In the genomic region with DNA sequence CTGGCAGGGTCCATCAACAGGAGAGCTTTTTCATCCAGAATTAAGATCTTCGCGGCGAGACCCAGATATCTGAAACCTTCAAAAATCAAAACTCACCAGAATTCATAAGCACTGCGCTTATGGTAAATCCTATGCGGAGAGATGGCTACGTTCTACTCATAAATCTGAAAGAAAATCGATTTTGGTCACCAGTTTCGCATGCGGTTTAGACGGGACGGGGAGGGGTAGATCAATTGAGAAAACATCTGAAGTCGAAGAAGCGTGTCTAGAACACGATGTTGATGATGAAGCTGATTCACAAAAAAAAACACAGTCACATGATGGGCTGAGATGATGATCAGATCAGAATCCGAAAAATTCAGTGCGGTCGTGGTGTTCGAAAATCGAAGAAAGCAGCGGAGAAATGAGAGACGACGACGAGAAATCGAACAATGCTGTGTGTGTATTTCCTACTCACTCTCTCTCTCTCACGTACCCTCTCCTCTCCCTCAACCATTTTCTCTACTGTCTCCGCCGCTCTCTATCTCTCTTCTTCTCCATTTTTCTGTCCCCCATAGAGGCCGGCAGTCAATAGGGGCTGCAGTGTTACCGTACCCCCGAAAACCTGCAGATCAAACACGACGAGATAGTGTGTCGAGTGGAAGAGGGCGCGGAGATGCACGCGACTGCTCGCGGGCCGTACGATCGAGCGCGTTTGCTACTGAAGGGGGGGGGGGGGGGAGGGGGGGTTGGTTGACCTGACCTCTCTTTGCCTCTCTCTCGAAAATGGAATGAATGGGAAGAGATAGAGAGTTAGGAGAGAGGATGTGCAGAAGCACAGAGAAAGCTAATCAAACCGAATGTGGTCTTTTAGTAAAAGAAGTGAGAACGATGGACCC, we compare ENCODE assay signal across 4 worm cellular contexts.
A peak's percentile ranks its signal among the peaks of the same experiment; 100 is the strongest.
TF ChIP-seq lines count a peak whose summit lies in the region.

A gene (minus strand): TSS at position 171 of the 878 bp plus-strand sequence.

TF ChIP-seq in whole organism, L2 larva, 48 proteins besides CTCF, POLR2A, EP300 and RAD21 (continued from another document):
- peak; percentile 67 for TF ChIP-seq snpc-4 (tag; optimal IDR thresholded peaks at IDR 0.05; lab: Kevin White, UChicago)
- peak; percentile 66 for TF ChIP-seq blmp-1 (tag; optimal IDR thresholded peaks at IDR 0.05; lab: Kevin White, UChicago; ENCODE audit: insufficient read depth)
- no peak for TF ChIP-seq ama-1 (optimal IDR thresholded peaks at IDR 0.05; lab: Kevin White, UChicago)
- no peak for TF ChIP-seq alr-1 (tag; optimal IDR thresholded peaks at IDR 0.05; lab: Kevin White, UChicago)
- TF ChIP-seq lsy-2 (tag; optimal IDR thresholded peaks at IDR 0.05; lab: Kevin White, UChicago) = peak; percentile 98 to 99
- peak; percentile 94 for TF ChIP-seq unc-55 (GFP tag; optimal IDR thresholded peaks at IDR 0.05; lab: Kevin White, UChicago)
- peak; percentile 85 for TF ChIP-seq nhr-6 (tag; optimal IDR thresholded peaks at IDR 0.05; lab: Kevin White, UChicago)
- no peak for TF ChIP-seq unc-39 (tag; optimal IDR thresholded peaks at IDR 0.05; lab: Kevin White, UChicago)
- TF ChIP-seq ZK546.5 (tag; optimal IDR thresholded peaks at IDR 0.05; lab: Kevin White, UChicago) = peak; percentile 97
- TF ChIP-seq egl-27 (tag; optimal IDR thresholded peaks at IDR 0.05; lab: Kevin White, UChicago) = peak; percentile 89
- no peak for TF ChIP-seq lin-39 (tag; optimal IDR thresholded peaks at IDR 0.05; lab: Kevin White, UChicago)
- no peak for TF ChIP-seq ztf-1 (GFP tag; conservative IDR thresholded peaks at IDR 0.05; lab: Robert Waterston, UW)
- no peak for TF ChIP-seq elt-3 (tag; optimal IDR thresholded peaks at IDR 0.05; lab: Kevin White, UChicago)
- TF ChIP-seq ceh-16 (tag; optimal IDR thresholded peaks at IDR 0.05; lab: Kevin White, UChicago) = peak; percentile 72
- no peak for TF ChIP-seq nhr-10 (tag; optimal IDR thresholded peaks at IDR 0.05; lab: Kevin White, UChicago)
- no peak for TF ChIP-seq dmd-4 (tag; optimal IDR thresholded peaks at IDR 0.05; lab: Kevin White, UChicago)
- peak; percentile 97 for TF ChIP-seq F13H6.1 (tag; optimal IDR thresholded peaks at IDR 0.05; lab: Kevin White, UChicago)
- peak; percentile 91 for TF ChIP-seq sem-4 (tag; optimal IDR thresholded peaks at IDR 0.05; lab: Kevin White, UChicago)
- TF ChIP-seq lin-11 (tag; optimal IDR thresholded peaks at IDR 0.05; lab: Kevin White, UChicago) = peak; percentile 85
- TF ChIP-seq sma-3 (GFP tag; optimal IDR thresholded peaks at IDR 0.05; lab: Kevin White, UChicago) = peak; percentile 92
- peak; percentile 84 for TF ChIP-seq sma-9 (GFP tag; optimal IDR thresholded peaks at IDR 0.05; lab: Kevin White, UChicago)
- TF ChIP-seq sma-9 (tag; optimal IDR thresholded peaks at IDR 0.05; lab: Kevin White, UChicago) = no peak
- TF ChIP-seq mdl-1 (tag; optimal IDR thresholded peaks at IDR 0.05; lab: Kevin White, UChicago) = peak; percentile 52 to 96
- TF ChIP-seq nhr-77 (tag; optimal IDR thresholded peaks at IDR 0.05; lab: Kevin White, UChicago) = no peak
- peak; percentile 95 for TF ChIP-seq Y55F3AM.14 (GFP tag; optimal IDR thresholded peaks at IDR 0.05; lab: Kevin White, UChicago)
- peak; percentile 95 for TF ChIP-seq lin-13 (GFP tag; optimal IDR thresholded peaks at IDR 0.05; lab: Kevin White, UChicago)
- TF ChIP-seq peb-1 (tag; optimal IDR thresholded peaks at IDR 0.05; lab: Kevin White, UChicago) = no peak
- peak; percentile 89 for TF ChIP-seq gmeb-1 (tag; optimal IDR thresholded peaks at IDR 0.05; lab: Kevin White, UChicago)
- no peak for TF ChIP-seq nhr-11 (tag; optimal IDR thresholded peaks at IDR 0.05; lab: Kevin White, UChicago)

TF ChIP-seq in whole organism, L4 larva, 104 proteins besides CTCF, POLR2A, EP300 and RAD21 (continued from another document and continues in another):
- TF ChIP-seq snpc-4 (tag; optimal IDR thresholded peaks at IDR 0.05; lab: Kevin White, UChicago) (no peak), hmg-1.1 (GFP tag; IDR thresholded peaks at IDR 0.05; lab: Robert Waterston, UW) (peak; percentile 93), aha-1 (tag; lab: Kevin White, UChicago) (peak; percentile 98), set-16 (GFP tag; IDR thresholded peaks at IDR 0.05; lab: Robert Waterston, UW) (peak; percentile 100), nhr-6 (tag; optimal IDR thresholded peaks at IDR 0.05; lab: Kevin White, UChicago) (peak; percentile 96), madf-5 (GFP tag; IDR thresholded peaks at IDR 0.05; lab: Robert Waterston, UW) (peak in 1 of 2 experiments; percentile 93; a peak in 2 of 4 replicates), unc-130 (GFP tag; optimal IDR thresholded peaks at IDR 0.05; lab: Kevin White, UChicago) (no peak), cey-2 (tag; optimal IDR thresholded peaks at IDR 0.05; lab: Kevin White, UChicago; ENCODE audit: borderline replicate concordance, insufficient read depth) (peak; percentile 18), nhr-41 (GFP tag; IDR thresholded peaks at IDR 0.05; lab: Robert Waterston, UW) (peak; percentile 76; the same call in 1 of the 2 replicates), ceh-44 (GFP tag; IDR thresholded peaks at IDR 0.05; lab: Robert Waterston, UW) (peak; percentile 77), madf-9 (GFP tag; conservative IDR thresholded peaks at IDR 0.05; lab: Robert Waterston, UW) (peak; percentile 84), php-3 (GFP tag; IDR thresholded peaks at IDR 0.05; lab: Robert Waterston, UW) (peak; percentile 57; the same call in 1 of the 2 replicates), zfp-2 (tag; optimal IDR thresholded peaks at IDR 0.05; lab: Kevin White, UChicago) (peak; percentile 76), ztf-11 (tag; optimal IDR thresholded peaks at IDR 0.05; lab: Kevin White, UChicago) (no peak), ceh-20 (GFP tag; IDR thresholded peaks at IDR 0.05; lab: Robert Waterston, UW) (peak; percentile 89), ctbp-1 (GFP tag; IDR thresholded peaks at IDR 0.05; lab: Robert Waterston, UW) (peak; percentile 93), nhr-10 (tag; optimal IDR thresholded peaks at IDR 0.05; lab: Kevin White, UChicago) (peak; percentile 14), spr-3 (GFP tag; optimal IDR thresholded peaks at IDR 0.05; lab: Kevin White, UChicago) (peak; percentile 90), T20F7.1 (GFP tag; optimal IDR thresholded peaks at IDR 0.05; lab: Kevin White, UChicago) (peak; percentile 73), daf-19 (GFP tag; conservative IDR thresholded peaks at IDR 0.05; lab: Robert Waterston, UW) (no peak), D1046.2 (GFP tag; IDR thresholded peaks at IDR 0.05; lab: Robert Waterston, UW) (peak; percentile 80; the same call in 1 of the 2 replicates), hlh-30 (tag; optimal IDR thresholded peaks at IDR 0.05; lab: Kevin White, UChicago; ENCODE audit: insufficient read depth) (peak; percentile 92), nhr-76 (tag; optimal IDR thresholded peaks at IDR 0.05; lab: Kevin White, UChicago) (no peak), lin-29 (GFP tag; IDR thresholded peaks at IDR 0.05; lab: Robert Waterston, UW) (0 out of 2 replicates have a peak, but pooled peaks have one; percentile 41), mep-1 (tag; optimal IDR thresholded peaks at IDR 0.05; lab: Kevin White, UChicago) (peak; percentile 98), mxl-2 (GFP tag; conservative IDR thresholded peaks at IDR 0.05; lab: Robert Waterston, UW) (0 out of 2 replicates have a peak, but pooled peaks have one; percentile 27), egl-27 (tag; optimal IDR thresholded peaks at IDR 0.05; lab: Kevin White, UChicago) (no peak), nhr-11 (tag; optimal IDR thresholded peaks at IDR 0.05; lab: Kevin White, UChicago) (peak; percentile 90), ztf-7 (tag; optimal IDR thresholded peaks at IDR 0.05; lab: Kevin White, UChicago) (peak; percentile 53), fos-1 (tag; optimal IDR thresholded peaks at IDR 0.05; lab: Kevin White, UChicago) (no peak)

TF ChIP-seq in whole organism, late embryonic, 69 proteins besides CTCF, POLR2A, EP300 and RAD21 (continued from another document and continues in another):
- TF ChIP-seq lim-6 (tag; optimal IDR thresholded peaks at IDR 0.05; lab: Kevin White, UChicago) (no peak), hlh-8 (tag; optimal IDR thresholded peaks at IDR 0.05; lab: Kevin White, UChicago) (no peak), ref-2 (tag; optimal IDR thresholded peaks at IDR 0.05; lab: Kevin White, UChicago) (peak; percentile 51), pha-4 (tag; optimal IDR thresholded peaks at IDR 0.05; lab: Kevin White, UChicago) (no peak), sox-4 (tag; optimal IDR thresholded peaks at IDR 0.05; lab: Kevin White, UChicago) (peak; percentile 52), nhr-232 (tag; optimal IDR thresholded peaks at IDR 0.05; lab: Kevin White, UChicago) (no peak), ceh-18 (tag; optimal IDR thresholded peaks at IDR 0.05; lab: Kevin White, UChicago) (peak; percentile 90), hlh-30 (tag; optimal IDR thresholded peaks at IDR 0.05; lab: Kevin White, UChicago; ENCODE audit: insufficient read depth) (peak; percentile 92), pqm-1 (tag; optimal IDR thresholded peaks at IDR 0.05; lab: Kevin White, UChicago) (no peak), mec-3 (tag; optimal IDR thresholded peaks at IDR 0.05; lab: Kevin White, UChicago; ENCODE audit: borderline replicate concordance) (no peak), F13H6.1 (tag; optimal IDR thresholded peaks at IDR 0.05; lab: Kevin White, UChicago) (peak; percentile 20), dmd-4 (tag; optimal IDR thresholded peaks at IDR 0.05; lab: Kevin White, UChicago; ENCODE audit: borderline replicate concordance) (no peak), fax-1 (tag; optimal IDR thresholded peaks at IDR 0.05; lab: Kevin White, UChicago) (peak; percentile 3), pros-1 (tag; optimal IDR thresholded peaks at IDR 0.05; lab: Kevin White, UChicago) (peak; percentile 89), hlh-13 (GFP tag; optimal IDR thresholded peaks at IDR 0.05; lab: Kevin White, UChicago) (peak; percentile 52), tbx-2 (tag; optimal IDR thresholded peaks at IDR 0.05; lab: Kevin White, UChicago) (peak; percentile 88), elt-4 (tag; optimal IDR thresholded peaks at IDR 0.05; lab: Kevin White, UChicago) (no peak), sdc-2 (tag; optimal IDR thresholded peaks at IDR 0.05; lab: Kevin White, UChicago) (peak; percentile 62), eyg-1 (tag; optimal IDR thresholded peaks at IDR 0.05; lab: Kevin White, UChicago) (peak; percentile 5), ahr-1 (tag; optimal IDR thresholded peaks at IDR 0.05; lab: Kevin White, UChicago) (no peak), ttx-3 (tag; optimal IDR thresholded peaks at IDR 0.05; lab: Kevin White, UChicago) (no peak), ceh-24 (tag; optimal IDR thresholded peaks at IDR 0.05; lab: Kevin White, UChicago) (no peak), T23F11.4 (GFP tag; optimal IDR thresholded peaks at IDR 0.05; lab: Kevin White, UChicago) (peak; percentile 86), ceh-22 (tag; optimal IDR thresholded peaks at IDR 0.05; lab: Kevin White, UChicago) (peak; percentile 30), ama-1 (optimal IDR thresholded peaks at IDR 0.05; lab: Kevin White, UChicago) (no peak), gmeb-2 (tag; optimal IDR thresholded peaks at IDR 0.05; lab: Kevin White, UChicago) (peak; percentile 62), pat-9 (tag; optimal IDR thresholded peaks at IDR 0.05; lab: Kevin White, UChicago) (peak; percentile 63), npax-4 (tag; optimal IDR thresholded peaks at IDR 0.05; lab: Kevin White, UChicago) (no peak), pax-1 (tag; optimal IDR thresholded peaks at IDR 0.05; lab: Kevin White, UChicago) (peak; percentile 67), fkh-6 (tag; optimal IDR thresholded peaks at IDR 0.05; lab: Kevin White, UChicago) (peak; percentile 75), ceh-31 (tag; optimal IDR thresholded peaks at IDR 0.05; lab: Kevin White, UChicago) (peak; percentile 86), rnt-1 (tag; optimal IDR thresholded peaks at IDR 0.05; lab: Kevin White, UChicago) (peak; percentile 77), dve-1 (tag; optimal IDR thresholded peaks at IDR 0.05; lab: Kevin White, UChicago) (peak; percentile 85), C08G9.2 (tag; optimal IDR thresholded peaks at IDR 0.05; lab: Kevin White, UChicago) (peak; percentile 51)

TF ChIP-seq in whole organism, mixed stage, embryonic, 35 proteins besides CTCF, POLR2A, EP300 and RAD21 (continued from another document):
- TF ChIP-seq nhr-76 (tag; optimal IDR thresholded peaks at IDR 0.05; lab: Kevin White, UChicago) (no peak), blmp-1 (tag; optimal IDR thresholded peaks at IDR 0.05; lab: Kevin White, UChicago) (no peak), sem-2 (GFP tag; optimal IDR thresholded peaks at IDR 0.05; lab: Kevin White, UChicago) (peak; percentile 57), sptf-1 (tag; optimal IDR thresholded peaks at IDR 0.05; lab: Kevin White, UChicago) (peak; percentile 95), unc-39 (tag; optimal IDR thresholded peaks at IDR 0.05; lab: Kevin White, UChicago) (peak; percentile 10), mep-1 (tag; optimal IDR thresholded peaks at IDR 0.05; lab: Kevin White, UChicago) (peak; percentile 75), M03D4.4 (tag; optimal IDR thresholded peaks at IDR 0.05; lab: Kevin White, UChicago) (peak; percentile 84), nhr-28 (tag; optimal IDR thresholded peaks at IDR 0.05; lab: Kevin White, UChicago) (no peak), flh-1 (GFP tag; optimal IDR thresholded peaks at IDR 0.05; lab: Kevin White, UChicago) (no peak), ceh-83 (GFP tag; optimal IDR thresholded peaks at IDR 0.05; lab: Kevin White, UChicago) (peak; percentile 62)
TF ChIP-seq in whole organism, mixed stage, embryonic: peak in this region for 26.
